Fruit fly (Drosophila melanogaster) whole organism, embryonic: ENCODE data around the gene Hat1.

ENCODE experiments used
- Adf1 ChIP-seq: fragments of 200-800 bp; sonication (Bioruptor generic); IDR thresholded peaks from 2 replicates; pipeline ENCODE4 v1.3.6; 2022; ENCODE audit warnings: missing biosample characterization, missing genetic modification characterization
- CG10147 ChIP-seq: fragments of 200-800 bp; sonication (Bioruptor generic); optimal IDR thresholded peaks from 2 replicates; lab custom pipeline; 2019; ENCODE audit warnings: missing biosample characterization, mild to moderate bottlenecking, missing genetic modification characterization, moderate library complexity
- CG10209 ChIP-seq: fragments of 200-800 bp; sonication (Bioruptor generic); optimal IDR thresholded peaks from 3 replicates; lab custom pipeline; 2017; ENCODE audit warnings: missing biosample characterization, mild to moderate bottlenecking, missing genetic modification characterization, missing genetic modification reagents
- CG10267 ChIP-seq: fragments of 200-800 bp; sonication (Bioruptor generic); optimal IDR thresholded peaks from 2 replicates; lab custom pipeline; 2018; ENCODE audit warnings: missing biosample characterization, mild to moderate bottlenecking, missing genetic modification characterization, moderate library complexity
- CG10462 ChIP-seq: fragments of 200-800 bp; sonication (Bioruptor generic); optimal IDR thresholded peaks from 2 replicates; lab custom pipeline; 2016; ENCODE audit warnings: missing biosample characterization, missing genetic modification characterization
- CG11085 ChIP-seq: fragments of 200-800 bp; sonication (Bioruptor generic); IDR thresholded peaks from 2 replicates; pipeline ENCODE4 v1.3.6; 2022; ENCODE audit warnings: missing biosample characterization, missing genetic modification characterization
- CG12769 ChIP-seq: fragments of 200-800 bp; sonication (Bioruptor generic); optimal IDR thresholded peaks from 2 replicates; lab custom pipeline; 2019; ENCODE audit warnings: missing biosample characterization, mild to moderate bottlenecking, missing genetic modification characterization, moderate library complexity
- CG13775 ChIP-seq: fragments of 200-800 bp; sonication (Bioruptor generic); optimal IDR thresholded peaks from 3 replicates; lab custom pipeline; 2017; ENCODE audit warnings: missing biosample characterization, mild to moderate bottlenecking, missing genetic modification characterization
- CG14965 ChIP-seq: fragments of 200-800 bp; sonication (Bioruptor generic); optimal IDR thresholded peaks from 2 replicates; lab custom pipeline; 2016; ENCODE audit warnings: missing biosample characterization, missing genetic modification characterization, borderline replicate concordance
- CG1529 ChIP-seq: fragments of 200-800 bp; sonication (Bioruptor generic); optimal IDR thresholded peaks from 3 replicates; lab custom pipeline; 2018; ENCODE audit warnings: missing biosample characterization, missing genetic modification characterization
- CG15479 ChIP-seq: fragments of 200-800 bp; sonication (Bioruptor generic); optimal IDR thresholded peaks from 3 replicates; lab custom pipeline; 2019; ENCODE audit warnings: missing biosample characterization, mild to moderate bottlenecking, missing genetic modification characterization, moderate library complexity
- CG18476 ChIP-seq: fragments of 200-800 bp; sonication (Bioruptor generic); optimal IDR thresholded peaks from 2 replicates; lab custom pipeline; 2016; ENCODE audit warnings: missing biosample characterization, mild to moderate bottlenecking, missing genetic modification characterization
- CG2129 ChIP-seq: fragments of 200-800 bp; sonication (Bioruptor generic); IDR thresholded peaks from 2 replicates; pipeline ENCODE4 v1.3.6; 2022; ENCODE audit warnings: missing biosample characterization, missing genetic modification characterization; ENCODE audit not compliant: partially characterized antibody
- CG2199 ChIP-seq: fragments of 200-800 bp; sonication (Bioruptor generic); IDR thresholded peaks from 3 replicates; pipeline ENCODE4 v1.3.6; 2022; ENCODE audit warnings: missing biosample characterization, missing genetic modification characterization
- CG2202 ChIP-seq: fragments of 200-800 bp; sonication (Bioruptor generic); optimal IDR thresholded peaks from 2 replicates; lab custom pipeline; 2018; ENCODE audit warnings: missing biosample characterization, mild to moderate bottlenecking, missing genetic modification characterization
- CG30431 ChIP-seq: fragments of 200-800 bp; sonication (Bioruptor generic); optimal IDR thresholded peaks from 2 replicates; lab custom pipeline; 2017; ENCODE audit warnings: missing biosample characterization, missing genetic modification characterization
- CG33557 ChIP-seq: fragments of 200-800 bp; sonication (Bioruptor generic); optimal IDR thresholded peaks from 2 replicates; lab custom pipeline; 2019; ENCODE audit warnings: missing biosample characterization, mild to moderate bottlenecking, missing genetic modification characterization, moderate library complexity
- CG4360 ChIP-seq: fragments of 200-800 bp; sonication (Bioruptor generic); IDR thresholded peaks from 2 replicates; pipeline ENCODE4 v1.3.6; 2022; ENCODE audit warnings: missing biosample characterization, missing genetic modification characterization
- CG4854 ChIP-seq: fragments of 200-800 bp; sonication (Bioruptor generic); optimal IDR thresholded peaks from 2 replicates; lab custom pipeline; 2016; ENCODE audit warnings: missing biosample characterization, missing genetic modification characterization, inconsistent platforms
- CG7928 ChIP-seq: fragments of 200-800 bp; sonication (Bioruptor generic); optimal IDR thresholded peaks from 2 replicates; lab custom pipeline; 2017; ENCODE audit warnings: missing biosample characterization, mild to moderate bottlenecking, missing genetic modification characterization
- CG9437 ChIP-seq: fragments of 200-800 bp; sonication (Bioruptor generic); optimal IDR thresholded peaks from 2 replicates; lab custom pipeline; 2018; ENCODE audit warnings: missing biosample characterization, mild to moderate bottlenecking, missing genetic modification characterization
- CHES-1-like ChIP-seq: fragments of 200-800 bp; sonication (Bioruptor generic); optimal IDR thresholded peaks from 2 replicates; lab custom pipeline; 2016; ENCODE audit warnings: missing biosample characterization, missing genetic modification characterization
- Doc2 ChIP-seq: fragments of 200-800 bp; sonication (Bioruptor generic); IDR thresholded peaks from 2 replicates; pipeline ENCODE4 v1.3.6; 2022; ENCODE audit warnings: missing biosample characterization, missing genetic modification characterization
- Ets65A ChIP-seq: fragments of 200-800 bp; sonication (Bioruptor generic); peaks from one replicate; lab custom pipeline; 2016; ENCODE audit warnings: missing biosample characterization, missing genetic modification characterization
- Fer2 ChIP-seq: fragments of 200-800 bp; sonication (Bioruptor generic); optimal IDR thresholded peaks from 2 replicates; lab custom pipeline; 2018; ENCODE audit warnings: missing biosample characterization, mild to moderate bottlenecking, missing genetic modification characterization, moderate library complexity
- HmgD ChIP-seq: fragments of 200-800 bp; sonication (Bioruptor generic); optimal IDR thresholded peaks from 3 replicates; lab custom pipeline; 2016; ENCODE audit warnings: missing biosample characterization, missing genetic modification characterization
- HmgZ ChIP-seq: fragments of 200-800 bp; sonication (Bioruptor generic); optimal IDR thresholded peaks from 2 replicates; lab custom pipeline; 2018; ENCODE audit warnings: missing biosample characterization, mild to moderate bottlenecking, missing genetic modification characterization
- Hsf ChIP-seq: fragments of 200-800 bp; sonication (Bioruptor generic); optimal IDR thresholded peaks from 3 replicates; lab custom pipeline; 2016; ENCODE audit warnings: missing biosample characterization, missing genetic modification characterization
- NFAT ChIP-seq: fragments of 200-800 bp; sonication (Bioruptor generic); IDR thresholded peaks from 2 replicates; pipeline ENCODE4 v1.3.6; 2022; ENCODE audit warnings: missing biosample characterization, missing genetic modification characterization
- Neu2 ChIP-seq: fragments of 200-800 bp; sonication (Bioruptor generic); optimal IDR thresholded peaks from 3 replicates; lab custom pipeline; 2016; ENCODE audit warnings: missing biosample characterization, missing genetic modification characterization, borderline replicate concordance
- Six4 ChIP-seq: fragments of 200-800 bp; sonication (Bioruptor generic); optimal IDR thresholded peaks from 2 replicates; lab custom pipeline; 2016; ENCODE audit warnings: missing biosample characterization, missing genetic modification characterization
- ato ChIP-seq: fragments of 200-800 bp; sonication (Bioruptor generic); IDR thresholded peaks from 2 replicates; pipeline ENCODE4 v1.3.6; 2022; ENCODE audit warnings: missing biosample characterization, missing genetic modification characterization; ENCODE audit not compliant: partially characterized antibody
- da ChIP-seq: fragments of 200-800 bp; sonication (Bioruptor generic); optimal IDR thresholded peaks from 2 replicates; lab custom pipeline; 2016; ENCODE audit warnings: missing biosample characterization, missing genetic modification characterization
- dan ChIP-seq: fragments of 200-800 bp; sonication (Bioruptor generic); IDR thresholded peaks from 2 replicates; pipeline ENCODE4 v1.3.6; 2022; ENCODE audit warnings: missing biosample characterization, missing genetic modification characterization
- fd102C ChIP-seq: fragments of 200-800 bp; sonication (Bioruptor generic); optimal IDR thresholded peaks from 2 replicates; lab custom pipeline; 2018; ENCODE audit warnings: missing biosample characterization, mild to moderate bottlenecking, missing genetic modification characterization, moderate library complexity
- gcm ChIP-seq: fragments of 200-800 bp; sonication (Bioruptor generic); optimal IDR thresholded peaks from 2 replicates; lab custom pipeline; 2019; ENCODE audit warnings: missing biosample characterization, mild to moderate bottlenecking, missing genetic modification characterization, moderate library complexity
- grau ChIP-seq: fragments of 200-800 bp; optimal IDR thresholded peaks from 3 replicates; lab custom pipeline; 2019; ENCODE audit warnings: missing biosample characterization, mild to moderate bottlenecking, missing genetic modification characterization, moderate library complexity
- lab ChIP-seq: fragments of 200-800 bp; sonication (Bioruptor generic); optimal IDR thresholded peaks from 3 replicates; lab custom pipeline; 2017; ENCODE audit warnings: missing biosample characterization, missing genetic modification characterization, mild to moderate bottlenecking, moderate library complexity, missing genetic modification reagents
- mam ChIP-seq: fragments of 200-800 bp; sonication (Bioruptor generic); optimal IDR thresholded peaks from 3 replicates; lab custom pipeline; 2016; ENCODE audit warnings: missing biosample characterization, missing genetic modification characterization
- odd ChIP-seq: fragments of 200-800 bp; sonication (Bioruptor generic); optimal IDR thresholded peaks from 2 replicates; lab custom pipeline; 2017; ENCODE audit warnings: missing biosample characterization, mild to moderate bottlenecking, missing genetic modification characterization
- pb ChIP-seq: fragments of 200-800 bp; sonication (Bioruptor generic); optimal IDR thresholded peaks from 3 replicates; lab custom pipeline; 2016; ENCODE audit warnings: missing biosample characterization, missing genetic modification characterization
- pfk ChIP-seq: fragments of 200-800 bp; sonication (Bioruptor generic); optimal IDR thresholded peaks from 2 replicates; lab custom pipeline; 2018; ENCODE audit warnings: missing biosample characterization, mild to moderate bottlenecking, missing genetic modification characterization, moderate library complexity
- sug ChIP-seq: fragments of 200-800 bp; optimal IDR thresholded peaks from 2 replicates; lab custom pipeline; 2019; ENCODE audit warnings: missing biosample characterization, mild to moderate bottlenecking, missing genetic modification characterization, moderate library complexity
- trh ChIP-seq: fragments of 200-800 bp; sonication (Bioruptor generic); optimal IDR thresholded peaks from 2 replicates; lab custom pipeline; 2016; ENCODE audit warnings: missing biosample characterization, missing genetic modification characterization
- unc-4 ChIP-seq: fragments of 200-800 bp; sonication (Bioruptor generic); IDR thresholded peaks from 2 replicates; pipeline ENCODE4 v1.3.6; 2022; ENCODE audit warnings: missing biosample characterization, missing genetic modification characterization; ENCODE audit not compliant: partially characterized antibody
- vfl ChIP-seq: fragments of 200-800 bp; sonication (Bioruptor generic); optimal IDR thresholded peaks from 2 replicates; lab custom pipeline; 2016; ENCODE audit warnings: missing biosample characterization, missing genetic modification characterization
- wdn ChIP-seq: fragments of 200-800 bp; sonication (Bioruptor generic); IDR thresholded peaks from 2 replicates; pipeline ENCODE4 v1.3.6; 2022; ENCODE audit warnings: missing biosample characterization, missing genetic modification characterization

The Hat1 gene

DNA sequence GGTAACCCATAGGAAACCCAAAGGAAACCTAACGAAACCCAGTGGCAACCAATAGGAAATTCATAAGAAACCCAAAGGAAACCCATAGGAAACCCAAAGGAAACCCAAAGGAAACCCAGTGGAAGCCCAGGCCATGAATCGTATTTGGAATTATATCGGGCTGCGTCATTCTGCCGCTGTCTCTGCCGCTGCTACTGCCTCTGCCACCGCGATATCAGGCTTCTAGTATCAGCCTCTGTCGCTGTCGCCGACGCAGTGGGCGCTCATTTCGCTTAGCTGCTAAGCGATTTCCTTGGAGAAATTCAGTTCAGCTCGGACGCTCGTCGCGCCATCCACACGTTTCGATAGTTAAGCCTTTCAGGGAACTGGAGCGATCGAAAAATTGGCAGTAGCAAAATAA is 42.2 kb upstream of the Hat1 start, which contains the start of gene CG1208:
Gene CG1208, plus strand, starts transcription at position 301 of the 400 bp plus-strand sequence.
- TF ChIP-seq sug (tag; lab: Kevin White, UChicago) (peak; percentile 2), NFAT (0 out of 2 replicates have a peak, but pooled peaks have one; percentile 5), Adf1 (GFP tag; lab: Robert Waterston, UW) (peak; percentile 86), CG2202 (tag; lab: Kevin White, UChicago) (no peak)
- TF ChIP-seq, all 482 proteins: peak for 3

- TF ChIP-seq pb (GFP tag; lab: Kevin White, UChicago) (no peak), CG10462 (no peak), HmgD (GFP tag; lab: Kevin White, UChicago) (no peak), CG4360 (GFP tag; lab: Robert Waterston, UW) (no peak), CG2199 (GFP tag; lab: Robert Waterston, UW) (no peak)
Measured at dm6 chr3R:5829762-5830161, 40.6 kb upstream of the Hat1 start, which contains the start of gene glob3. TSS of gene glob3 (plus strand) at chr3R:5830062.

DNA sequence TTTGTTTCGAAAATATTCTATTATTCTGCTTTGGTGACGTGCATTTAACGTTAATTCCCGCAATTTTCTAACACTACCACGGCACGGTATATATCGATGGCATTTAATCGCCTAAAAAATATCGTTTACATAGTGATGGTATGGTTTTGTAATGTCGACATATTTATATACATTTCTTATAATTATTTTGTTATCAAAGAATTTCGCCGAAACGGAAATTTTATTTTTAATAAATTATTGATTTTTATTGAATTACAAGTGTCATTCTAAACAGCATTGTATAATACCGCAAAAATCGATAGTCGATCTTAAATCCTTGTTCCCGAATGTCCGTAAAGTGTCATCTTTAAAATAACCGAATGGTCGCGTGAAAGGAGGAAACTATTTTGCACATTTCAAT is 35.3 kb upstream of the Hat1 start, which contains the start of the genes Sec20 and dgrn:
Gene Sec20, minus strand, starts transcription at position 77 of the 400 bp plus-strand sequence.
Gene dgrn, plus strand, starts transcription at position 160 of the 400 bp plus-strand sequence.
- no peak for TF ChIP-seq CG30431 (GFP tag; lab: Kevin White, UChicago)
- TF ChIP-seq dan (GFP tag; lab: Robert Waterston, UW): no peak
- TF ChIP-seq CG13775 (GFP tag; lab: Kevin White, UChicago): peak; percentile 77
- peak; percentile 84 for TF ChIP-seq CG2129 (GFP tag; lab: Robert Waterston, UW)
- no peak for TF ChIP-seq odd (GFP tag; lab: Kevin White, UChicago)
- no peak for TF ChIP-seq CG14965 (GFP tag; lab: Kevin White, UChicago)
- TF ChIP-seq Fer2 (tag; lab: Kevin White, UChicago): peak; percentile 43
- peak; percentile 71 for TF ChIP-seq lab (GFP tag; lab: Kevin White, UChicago)
- peak; percentile 51 for TF ChIP-seq mam (GFP tag; lab: Kevin White, UChicago)
- TF ChIP-seq CG12769: no peak
- TF ChIP-seq ato (GFP tag; lab: Robert Waterston, UW): peak; percentile 80; the same call in 1 of the 2 replicates
- no peak for TF ChIP-seq CG7928
- TF ChIP-seq fd102C (GFP tag; lab: Kevin White, UChicago): peak; percentile 15
- no peak for TF ChIP-seq CG33557 (GFP tag; lab: Kevin White, UChicago)
- no peak for TF ChIP-seq pfk (GFP tag; lab: Kevin White, UChicago)
- TF ChIP-seq vfl (GFP tag; lab: Kevin White, UChicago): peak; percentile 57
- TF ChIP-seq Ets65A (GFP tag; lab: Kevin White, UChicago): peak; percentile 92
- TF ChIP-seq CG10267: peak; percentile 97
- peak; percentile 64 for TF ChIP-seq Hsf
- TF ChIP-seq CG15479: no peak
- no peak for TF ChIP-seq Doc2 (GFP tag; lab: Robert Waterston, UW)
- no peak for TF ChIP-seq da
- peak; percentile 37 for TF ChIP-seq CG2202 (tag; lab: Kevin White, UChicago)
- TF ChIP-seq CG9437 (GFP tag; lab: Kevin White, UChicago): peak; percentile 55
- no peak for TF ChIP-seq wdn (GFP tag; lab: Robert Waterston, UW)
- peak; percentile 44 for TF ChIP-seq CG10147 (GFP tag; lab: Kevin White, UChicago)
- peak; percentile 48 for TF ChIP-seq CHES-1-like (GFP tag; lab: Kevin White, UChicago)
- TF ChIP-seq trh (GFP tag; lab: Kevin White, UChicago): no peak
- peak; percentile 74 for TF ChIP-seq grau (tag; lab: Kevin White, UChicago)
- peak; percentile 62 for TF ChIP-seq HmgZ (tag; lab: Kevin White, UChicago)
- peak; percentile 41 for TF ChIP-seq CG10209 (GFP tag; lab: Kevin White, UChicago)
- TF ChIP-seq Neu2: no peak
- TF ChIP-seq CG18476 (GFP tag; lab: Kevin White, UChicago): peak; percentile 52
- TF ChIP-seq CG1529 (GFP tag; lab: Kevin White, UChicago): no peak
- peak; percentile 61 for TF ChIP-seq gcm (GFP tag; lab: Kevin White, UChicago)
- TF ChIP-seq NFAT: peak; percentile 74
- peak; percentile 56 for TF ChIP-seq Six4 (GFP tag; lab: Kevin White, UChicago)
- peak; percentile 95 for TF ChIP-seq unc-4 (GFP tag; lab: Robert Waterston, UW)
- TF ChIP-seq CG4854 (GFP tag; lab: Kevin White, UChicago): peak; percentile 50
- TF ChIP-seq CG11085 (GFP tag; lab: Robert Waterston, UW): no peak
